Fruit fly (Drosophila melanogaster) whole organism, prepupa: ENCODE data around the gene Cpr65Az.
"Not testable (repeated sequence)": the region's sequence is repeated elsewhere in the genome, so short reads cannot be mapped to it uniquely, and the experiment has no call there.

Experiments
- CG10631 ChIP-seq: fragments of 200-800 bp; sonication (Bioruptor generic); optimal IDR thresholded peaks from 2 replicates; lab custom pipeline; 2016; ENCODE audit warnings: missing biosample characterization, missing genetic modification characterization
- CG10669 ChIP-seq: fragments of 200-800 bp; sonication (Bioruptor generic); optimal IDR thresholded peaks from 3 replicates; lab custom pipeline; 2018; ENCODE audit warnings: missing biosample characterization, mild to moderate bottlenecking, missing genetic modification characterization, moderate library complexity
- CG11762 ChIP-seq: fragments of 200-800 bp; sonication (Bioruptor generic); optimal IDR thresholded peaks from 3 replicates; lab custom pipeline; 2016; ENCODE audit warnings: missing biosample characterization, missing genetic modification characterization; ENCODE audit not compliant: insufficient read depth
- CG15336 ChIP-seq: fragments of 200-800 bp; sonication (Bioruptor generic); IDR thresholded peaks from 2 replicates; pipeline ENCODE4 v1.3.6; 2022; ENCODE audit warnings: missing biosample characterization, missing genetic modification characterization
- CG1621 ChIP-seq: fragments of 200-800 bp; sonication (Bioruptor generic); optimal IDR thresholded peaks from 3 replicates; lab custom pipeline; 2018; ENCODE audit warnings: missing biosample characterization, mild to moderate bottlenecking, missing genetic modification characterization
- CG16779 ChIP-seq: fragments of 200-800 bp; sonication (Bioruptor generic); optimal IDR thresholded peaks from 3 replicates; lab custom pipeline; 2017; ENCODE audit warnings: missing biosample characterization, mild to moderate bottlenecking, missing genetic modification characterization
- CG3032 ChIP-seq: fragments of 200-800 bp; optimal IDR thresholded peaks from 2 replicates; lab custom pipeline; 2019; ENCODE audit warnings: missing biosample characterization, mild to moderate bottlenecking, missing genetic modification characterization, moderate library complexity
- CG31627 ChIP-seq: fragments of 200-800 bp; sonication (Bioruptor generic); optimal IDR thresholded peaks from 3 replicates; lab custom pipeline; 2016; ENCODE audit warnings: missing biosample characterization, missing genetic modification characterization
- CG32006 ChIP-seq: fragments of 200-800 bp; sonication (Bioruptor generic); optimal IDR thresholded peaks from 3 replicates; lab custom pipeline; 2017; ENCODE audit warnings: missing biosample characterization, mild to moderate bottlenecking, missing genetic modification characterization
- CG3919 ChIP-seq: fragments of 200-800 bp; sonication (Bioruptor generic); optimal IDR thresholded peaks from 3 replicates; lab custom pipeline; 2016; ENCODE audit warnings: missing biosample characterization, missing genetic modification characterization
- CG6163 ChIP-seq: fragments of 200-800 bp; sonication (Bioruptor generic); IDR thresholded peaks from 3 replicates; pipeline ENCODE4 v1.3.6; 2022; ENCODE audit warnings: missing biosample characterization, missing genetic modification characterization
- CG6276 ChIP-seq: fragments of 200-800 bp; sonication (Bioruptor generic); optimal IDR thresholded peaks from 2 replicates; lab custom pipeline; 2017; ENCODE audit warnings: missing biosample characterization, mild to moderate bottlenecking, missing genetic modification characterization
- CG6792 ChIP-seq: fragments of 200-800 bp; sonication (Bioruptor generic); optimal IDR thresholded peaks from 3 replicates; lab custom pipeline; 2016; ENCODE audit warnings: missing biosample characterization, missing genetic modification characterization
- CG6808 ChIP-seq: fragments of 200-800 bp; sonication (Bioruptor generic); optimal IDR thresholded peaks from 3 replicates; lab custom pipeline; 2017; ENCODE audit warnings: missing biosample characterization, missing genetic modification characterization, mild to moderate bottlenecking, moderate library complexity, missing genetic modification reagents
- CG7368 ChIP-seq: fragments of 200-800 bp; sonication (Bioruptor generic); optimal IDR thresholded peaks from 3 replicates; lab custom pipeline; 2016; ENCODE audit warnings: missing biosample characterization, missing genetic modification characterization
- CG8119 ChIP-seq: fragments of 200-800 bp; sonication (Bioruptor generic); IDR thresholded peaks from 3 replicates; pipeline ENCODE4 v1.3.6; 2022; ENCODE audit warnings: missing biosample characterization, missing genetic modification characterization
- CG8319 ChIP-seq: fragments of 200-800 bp; sonication (Bioruptor generic); optimal IDR thresholded peaks from 3 replicates; lab custom pipeline; 2016; ENCODE audit warnings: missing biosample characterization, missing genetic modification characterization
- Eip75B ChIP-seq: fragments of 200-800 bp; sonication (Bioruptor generic); optimal IDR thresholded peaks from 3 replicates; lab custom pipeline; 2016; ENCODE audit warnings: missing biosample characterization, missing genetic modification characterization
- Eip78C ChIP-seq: fragments of 200-800 bp; sonication (Bioruptor generic); peaks from one replicate; lab custom pipeline; 2016; ENCODE audit warnings: missing biosample characterization, missing genetic modification characterization
- Eip93F ChIP-seq: fragments of 200-800 bp; sonication (Bioruptor generic); optimal IDR thresholded peaks from 2 replicates; lab custom pipeline; 2016; ENCODE audit warnings: missing biosample characterization, mild to moderate bottlenecking, missing genetic modification characterization
- Ets96B ChIP-seq: fragments of 200-800 bp; optimal IDR thresholded peaks from 2 replicates; lab custom pipeline; 2019; ENCODE audit warnings: missing biosample characterization, mild to moderate bottlenecking, missing genetic modification characterization, moderate library complexity
- Gug ChIP-seq: fragments of 200-800 bp; sonication (Bioruptor generic); IDR thresholded peaks from 2 replicates; pipeline ENCODE4 v1.3.6; 2022; ENCODE audit warnings: missing biosample characterization, missing genetic modification characterization
- Hr38 ChIP-seq: sonication (Bioruptor generic); optimal IDR thresholded peaks from 2 replicates; lab custom pipeline; 2016; ENCODE audit warnings: missing biosample characterization, missing genetic modification characterization
- Hr4 ChIP-seq: fragments of 200-800 bp; sonication (Bioruptor generic); optimal IDR thresholded peaks from 3 replicates; lab custom pipeline; 2016; ENCODE audit warnings: missing biosample characterization, missing genetic modification characterization
- Lpt ChIP-seq: fragments of 200-800 bp; sonication (Bioruptor generic); optimal IDR thresholded peaks from 3 replicates; lab custom pipeline; 2016; ENCODE audit warnings: missing biosample characterization, missing genetic modification characterization
- Sox102F ChIP-seq: fragments of 200-800 bp; sonication (Bioruptor generic); optimal IDR thresholded peaks from 2 replicates; lab custom pipeline; 2016; ENCODE audit warnings: missing biosample characterization, mild to moderate bottlenecking, missing genetic modification characterization
- Sox15 ChIP-seq: fragments of 200-800 bp; sonication (Bioruptor generic); optimal IDR thresholded peaks from 3 replicates; lab custom pipeline; 2016; ENCODE audit warnings: missing biosample characterization, missing genetic modification characterization
- acj6 ChIP-seq: fragments of 200-800 bp; sonication (Bioruptor generic); optimal IDR thresholded peaks from 3 replicates; lab custom pipeline; 2016; ENCODE audit warnings: missing biosample characterization, missing genetic modification characterization
- dsx ChIP-seq: fragments of 200-800 bp; optimal IDR thresholded peaks from 3 replicates; lab custom pipeline; 2019; ENCODE audit warnings: missing biosample characterization, mild to moderate bottlenecking, missing genetic modification characterization, moderate library complexity; ENCODE audit not compliant: poor library complexity, severe bottlenecking
- eg ChIP-seq: fragments of 200-800 bp; sonication (Bioruptor generic); IDR thresholded peaks from 3 replicates; pipeline ENCODE4 v1.3.6; 2022; ENCODE audit warnings: missing biosample characterization, missing genetic modification characterization
- esn ChIP-seq: fragments of 200-800 bp; sonication (Bioruptor generic); optimal IDR thresholded peaks from 2 replicates; lab custom pipeline; 2016; ENCODE audit warnings: missing biosample characterization, mild to moderate bottlenecking, missing genetic modification characterization, moderate library complexity
- fd59A ChIP-seq: fragments of 200-800 bp; sonication (Bioruptor generic); optimal IDR thresholded peaks from 2 replicates; lab custom pipeline; 2017; ENCODE audit warnings: missing biosample characterization, mild to moderate bottlenecking, missing genetic modification characterization, missing genetic modification reagents
- fkh ChIP-seq: fragments of 200-800 bp; sonication (Bioruptor generic); optimal IDR thresholded peaks from 3 replicates; lab custom pipeline; 2017; ENCODE audit warnings: missing biosample characterization, mild to moderate bottlenecking, missing genetic modification characterization, moderate library complexity
- net ChIP-seq: fragments of 200-800 bp; sonication (Bioruptor generic); optimal IDR thresholded peaks from 3 replicates; lab custom pipeline; 2016; ENCODE audit warnings: missing biosample characterization, missing genetic modification characterization
- pdm3 ChIP-seq: fragments of 200-800 bp; sonication (Bioruptor generic); optimal IDR thresholded peaks from 3 replicates; lab custom pipeline; 2016; ENCODE audit warnings: missing biosample characterization, missing genetic modification characterization
- salr ChIP-seq, 2 experiments: fragments of 200-800 bp; sonication (Bioruptor generic); optimal IDR thresholded peaks; 3 replicates each; lab custom pipeline; 2016 to 2018; ENCODE audit warnings: missing biosample characterization in 2 of 2, missing genetic modification characterization in 2 of 2, mild to moderate bottlenecking in 1 of 2
- spab ChIP-seq: fragments of 200-800 bp; sonication (Bioruptor generic); optimal IDR thresholded peaks from 2 replicates; lab custom pipeline; 2017; ENCODE audit warnings: missing biosample characterization, mild to moderate bottlenecking, missing genetic modification characterization, missing genetic modification reagents
- ss ChIP-seq, 2 experiments: fragments of 200-800 bp; sonication (Bioruptor generic); optimal IDR thresholded peaks; 2 replicates in 1 of 2; 3 replicates in 1 of 2; lab custom pipeline; 2017 to 2018; ENCODE audit warnings: mild to moderate bottlenecking in 2 of 2, missing biosample characterization in 2 of 2, missing genetic modification characterization in 2 of 2, moderate library complexity in 1 of 2
- svp ChIP-seq: fragments of 200-800 bp; sonication (Bioruptor generic); peaks from one replicate; lab custom pipeline; 2016; ENCODE audit warnings: missing biosample characterization, missing genetic modification characterization

Cpr65Az gene

dm6 chr3L:6146374-6146773 lies 14.2 kb upstream of the Cpr65Az start, which contains the start of gene Lcp65Ab2:
Gene Lcp65Ab2 (plus strand): TSS chr3L:6146674.
- TF ChIP-seq dsx (GFP tag; lab: Kevin White, UChicago); Eip93F; Gug (GFP tag; lab: Robert Waterston, UW): not testable (repeated sequence)

- TF ChIP-seq svp (GFP tag; lab: Kevin White, UChicago); CG8119; fkh (GFP tag; lab: Kevin White, UChicago): not testable (repeated sequence)
- TF ChIP-seq, all 60 proteins: peak for 0; not testable (repeated sequence) for 60
These were observed 12.7 kb upstream of the Cpr65Az start, which contains the start of gene Cpr65Ax1 for dm6 chr3L:6147887-6148286. Gene Cpr65Ax1 (minus strand): TSS chr3L:6147987.

- TF ChIP-seq Hr38, Sox15, CG6808 (GFP tag; lab: Kevin White, UChicago): not testable (repeated sequence)
These were observed 11.4 kb upstream of the Cpr65Az start, which contains the start of gene Lcp65Ab1 for dm6 chr3L:6149248-6149647. Gene Lcp65Ab1 (plus strand): TSS chr3L:6149548.

dm6 chr3L:6150757-6151354 lies 9.8 kb upstream of the Cpr65Az start, which contains the start of the genes Cpr65Ax2 and Lcp65Aa:
Gene Cpr65Ax2 (minus strand): TSS chr3L:6150857.
Gene Lcp65Aa (plus strand): TSS chr3L:6151304.
- not testable (repeated sequence) for TF ChIP-seq Sox102F; CG10631; esn (GFP tag; lab: Kevin White, UChicago)

dm6 chr3L:6152531-6152930 lies 8.1 kb upstream of the Cpr65Az start, which contains the start of gene Acp65Aa:
Gene Acp65Aa (minus strand): TSS chr3L:6152745.
- TF ChIP-seq CG1621 (tag; lab: Kevin White, UChicago) = no peak
- TF ChIP-seq CG6808 (GFP tag; lab: Kevin White, UChicago) = no peak
- TF ChIP-seq Sox15 (GFP tag; lab: Kevin White, UChicago) = no peak
- TF ChIP-seq eg = no peak
- TF ChIP-seq ss (GFP tag; optimal IDR thresholded peaks at IDR 0.05; lab: Kevin White, UChicago) = no peak
- no peak for TF ChIP-seq CG6163 (GFP tag; lab: Robert Waterston, UW)
- no peak for TF ChIP-seq CG8319
- no peak for TF ChIP-seq acj6 (GFP tag; lab: Kevin White, UChicago)

- TF ChIP-seq CG31627 = no peak
- peak; percentile 12 for TF ChIP-seq CG6792 (GFP tag; lab: Kevin White, UChicago)
- TF ChIP-seq Eip75B = peak; percentile 53
- peak; percentile 83 to 93 for TF ChIP-seq ss (GFP tag; optimal IDR thresholded peaks at IDR 0.05; lab: Kevin White, UChicago)
- TF ChIP-seq CG7368 (GFP tag; lab: Kevin White, UChicago) = peak; percentile 51
- no peak for TF ChIP-seq CG32006
- TF ChIP-seq net = peak; percentile 59
- peak; percentile 73 for TF ChIP-seq Eip78C (GFP tag; lab: Kevin White, UChicago)
- no peak for TF ChIP-seq salr (GFP tag; optimal IDR thresholded peaks at IDR 0.05; lab: Kevin White, UChicago)
- TF ChIP-seq spab (GFP tag; lab: Kevin White, UChicago) = peak; percentile 57
- peak; percentile 37 for TF ChIP-seq CG3919
- TF ChIP-seq CG16779 (tag; lab: Kevin White, UChicago) = peak; percentile 63
- TF ChIP-seq CG6163 (GFP tag; lab: Robert Waterston, UW) = peak; percentile 82
- TF ChIP-seq Hr4 = no peak
- peak; percentile 25 for TF ChIP-seq CG10669 (GFP tag; lab: Kevin White, UChicago)
- TF ChIP-seq pdm3 = peak; percentile 15
- peak; percentile 30 for TF ChIP-seq CG11762 (GFP tag; lab: Kevin White, UChicago)
- TF ChIP-seq dsx (GFP tag; lab: Kevin White, UChicago) = peak; percentile 62
- peak; percentile 86 for TF ChIP-seq CG6808 (GFP tag; lab: Kevin White, UChicago)
- TF ChIP-seq fd59A (GFP tag; lab: Kevin White, UChicago) = peak; percentile 20
- TF ChIP-seq CG6276 (GFP tag; lab: Kevin White, UChicago) = peak; percentile 76
- TF ChIP-seq Ets96B (tag; lab: Kevin White, UChicago) = peak; percentile 37
- peak; percentile 65 for TF ChIP-seq CG15336 (GFP tag; lab: Robert Waterston, UW)
- no peak for TF ChIP-seq CG10631
- TF ChIP-seq CG3032 (tag; lab: Kevin White, UChicago) = peak; percentile 42
- no peak for TF ChIP-seq esn (GFP tag; lab: Kevin White, UChicago)
- TF ChIP-seq Lpt (GFP tag; lab: Kevin White, UChicago) = peak; percentile 31
These were observed 5.6 kb upstream of the Cpr65Az start for dm6 chr3L:6154951-6155394.
